Fruit fly (Drosophila melanogaster) ovary, adult (tissue): Measurements from ENCODE around the gene Prosbeta4.

Source experiments
- CG17801 ChIP-seq: fragments of 200-800 bp; optimal IDR thresholded peaks from 2 replicates; lab custom pipeline; 2019; ENCODE audit warnings: missing biosample characterization, mild to moderate bottlenecking, missing genetic modification characterization, moderate library complexity; ENCODE audit not compliant: partially characterized antibody

The Prosbeta4 gene

DNA sequence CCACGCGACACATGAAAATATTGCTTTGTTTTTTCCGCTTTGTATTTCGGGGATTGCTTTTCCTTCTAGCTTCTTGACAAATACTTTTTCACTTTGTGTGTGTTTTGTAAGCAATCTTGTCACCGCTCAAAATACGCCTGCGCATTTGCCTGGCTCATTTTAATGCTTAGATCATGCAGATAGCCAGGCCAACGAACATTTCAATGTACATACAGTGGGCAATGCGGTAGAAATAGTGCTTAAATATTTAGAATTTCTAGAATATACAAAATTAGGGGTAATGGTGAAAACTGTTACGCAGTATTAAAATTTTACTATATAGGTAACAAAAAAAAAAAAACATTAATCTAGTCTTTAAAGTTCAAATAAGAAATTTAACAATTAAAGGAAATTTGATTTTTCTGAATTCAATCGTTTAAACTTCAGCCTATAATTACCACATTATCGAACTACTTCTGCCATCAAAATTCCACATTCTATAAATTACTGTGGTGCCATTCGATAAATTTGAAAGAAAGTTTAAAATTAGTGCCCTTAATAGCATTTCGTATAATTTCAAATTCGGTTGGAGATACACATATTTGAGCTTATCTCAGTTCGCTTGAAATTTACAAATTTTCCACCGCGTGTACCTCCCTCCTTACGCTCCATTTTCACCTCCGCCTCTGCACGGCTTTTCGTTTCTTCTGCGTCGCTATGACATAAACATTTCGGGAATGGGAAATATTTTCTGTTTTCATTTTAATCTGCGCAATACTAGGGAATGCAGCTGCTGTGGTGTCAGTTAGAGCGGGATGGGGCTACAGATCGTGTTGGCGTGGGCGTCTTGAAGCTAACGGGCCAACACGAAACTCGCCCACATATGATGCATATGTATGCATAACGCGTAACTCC, 24.8 kb downstream of the Prosbeta4 start:
- TF ChIP-seq CG17801: no peak

DNA sequence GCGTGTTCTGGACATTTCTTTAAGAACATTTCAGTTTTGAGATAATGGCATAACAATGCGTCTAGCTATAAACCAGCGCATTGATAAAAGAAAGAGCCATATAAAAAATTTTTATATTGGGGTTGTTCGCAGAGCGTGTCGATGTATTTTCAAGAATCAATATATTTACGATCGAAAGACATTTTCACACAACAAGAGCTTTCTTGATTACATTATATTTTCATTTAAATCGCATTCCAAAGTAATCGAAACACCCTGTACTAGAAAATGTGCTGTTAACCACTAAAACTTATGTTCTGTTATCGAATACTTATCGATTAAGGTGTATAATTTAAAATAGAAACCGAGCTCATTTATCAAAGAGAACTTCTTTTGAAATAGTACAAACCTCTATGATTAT, 28.2 kb downstream of the Prosbeta4 start:
- peak; percentile 59 for TF ChIP-seq CG17801

DNA sequence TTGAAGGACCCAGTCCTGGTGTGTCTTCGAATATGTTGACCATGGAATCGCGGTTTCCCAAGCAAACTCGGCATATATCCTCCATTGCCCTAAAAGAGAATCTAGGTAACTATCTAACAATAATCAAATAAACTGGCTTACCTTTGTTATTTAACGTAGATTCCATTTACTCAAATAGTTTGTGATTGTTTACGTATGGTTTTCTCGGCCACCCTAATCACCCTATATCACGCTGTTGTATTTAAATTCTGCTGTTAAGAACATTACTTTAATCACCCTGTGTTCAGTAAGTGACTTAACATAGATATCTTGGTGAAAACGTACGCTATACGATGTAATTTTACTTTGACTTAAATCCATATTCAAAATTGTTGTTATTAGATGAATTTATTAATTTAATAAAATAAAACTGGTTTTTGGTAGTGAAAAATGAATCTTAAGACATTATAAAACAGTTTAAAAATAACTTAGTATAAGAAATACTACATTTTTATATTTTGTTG, 28.9 kb downstream of the Prosbeta4 start:
- no peak for TF ChIP-seq CG17801

DNA sequence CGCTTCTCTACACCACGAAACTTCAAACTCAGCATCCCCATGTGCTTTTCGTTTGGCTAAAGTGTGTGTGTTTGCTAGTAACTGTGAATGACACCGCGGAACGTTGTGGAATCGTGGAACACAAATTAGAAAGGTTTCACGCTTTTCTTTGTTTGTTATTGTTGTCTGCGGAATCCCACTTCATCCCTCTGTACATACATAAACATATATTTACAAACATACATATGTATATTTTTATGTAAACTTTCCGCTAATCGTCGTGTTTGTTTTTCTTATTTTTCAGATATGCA, 41.4 kb downstream of the Prosbeta4 start:
- no peak for TF ChIP-seq CG17801

DNA sequence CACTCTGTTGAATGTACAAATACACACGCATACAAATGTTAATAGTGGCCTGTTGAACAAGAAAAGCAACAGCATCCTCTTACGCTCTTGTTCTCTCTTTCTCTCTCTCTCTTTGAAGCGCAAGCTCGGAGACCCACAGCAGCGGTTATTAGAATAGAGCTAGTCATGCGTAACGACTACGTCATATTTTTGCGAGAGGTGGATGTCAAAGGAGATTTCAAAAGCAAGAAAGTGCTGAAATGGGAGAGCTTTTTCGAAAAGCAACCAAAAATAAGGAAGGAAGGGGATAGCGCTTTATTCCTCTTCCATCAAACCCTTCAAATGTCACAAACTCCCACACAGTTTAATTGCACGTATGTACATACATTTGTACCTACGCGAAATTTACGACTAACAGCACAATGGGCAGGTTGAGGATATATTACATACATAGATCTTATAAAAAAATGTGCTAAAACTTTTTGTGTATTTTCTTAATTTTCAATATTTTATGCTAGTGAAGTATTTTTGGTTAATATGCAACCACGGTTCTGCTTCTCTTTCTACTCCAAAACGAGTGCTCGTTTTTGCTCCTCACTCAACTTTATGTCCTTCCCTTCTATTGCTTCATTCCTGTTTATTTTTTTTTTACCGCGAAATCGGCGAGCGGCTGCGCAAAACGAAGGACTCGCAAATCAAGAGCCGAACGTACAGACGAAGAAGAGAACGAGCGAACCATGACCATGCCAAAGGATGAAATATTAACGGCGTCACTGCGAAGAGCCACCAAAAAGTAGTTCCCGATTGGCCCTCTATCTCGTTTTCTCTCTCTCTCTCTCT, 41.9 kb downstream of the Prosbeta4 start:
- TF ChIP-seq CG17801: no peak

DNA sequence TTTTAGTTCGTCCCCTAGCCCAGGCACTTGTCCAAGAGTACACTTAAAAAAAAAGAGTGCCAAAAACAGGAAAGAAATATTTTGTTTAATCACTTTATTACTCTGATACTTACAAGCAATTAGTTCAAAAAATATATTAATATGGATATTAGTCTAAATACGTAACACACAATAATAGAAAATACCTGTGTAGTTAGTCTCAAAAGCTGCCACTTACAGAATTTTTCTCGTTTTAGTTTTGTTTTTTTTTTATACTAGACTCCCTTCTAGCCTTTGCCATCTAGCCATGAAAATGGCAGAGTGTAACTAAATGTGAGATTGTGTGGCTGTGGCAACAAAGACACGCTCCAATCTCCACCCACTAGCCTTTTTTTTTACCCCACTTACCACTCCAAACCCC, 44.1 kb downstream of the Prosbeta4 start:
- TF ChIP-seq CG17801: no peak

DNA sequence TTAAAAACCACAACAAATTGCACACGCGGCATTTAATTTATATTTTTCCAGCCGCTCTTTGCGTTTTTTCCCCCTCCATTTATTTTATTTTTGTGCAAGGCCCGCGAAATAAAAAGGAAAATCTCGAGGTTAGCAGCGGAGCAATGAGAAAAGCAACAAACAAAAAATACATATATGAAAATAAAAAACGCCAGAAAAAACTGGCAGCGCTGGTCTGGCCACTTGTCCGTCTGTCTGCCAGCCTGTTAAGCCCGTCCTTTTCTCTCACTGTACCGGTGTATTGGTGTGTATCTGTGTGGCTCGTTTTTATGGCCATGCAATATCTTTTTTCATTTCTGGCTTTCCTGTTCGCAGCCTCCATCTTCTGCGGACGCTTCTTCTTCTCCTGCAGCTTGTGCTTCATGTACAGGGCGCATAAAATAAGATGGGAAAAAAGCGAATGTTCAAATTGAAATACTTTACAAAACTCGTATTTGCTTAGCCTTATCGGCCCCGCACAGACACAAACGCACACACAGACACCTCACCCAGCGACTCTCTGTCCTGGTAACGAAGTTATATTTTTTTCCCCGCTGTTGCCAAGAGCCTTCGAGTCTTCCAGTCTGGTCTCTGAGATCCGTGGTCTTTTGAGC, 45.4 kb downstream of the Prosbeta4 start:
- TF ChIP-seq CG17801: no peak

DNA sequence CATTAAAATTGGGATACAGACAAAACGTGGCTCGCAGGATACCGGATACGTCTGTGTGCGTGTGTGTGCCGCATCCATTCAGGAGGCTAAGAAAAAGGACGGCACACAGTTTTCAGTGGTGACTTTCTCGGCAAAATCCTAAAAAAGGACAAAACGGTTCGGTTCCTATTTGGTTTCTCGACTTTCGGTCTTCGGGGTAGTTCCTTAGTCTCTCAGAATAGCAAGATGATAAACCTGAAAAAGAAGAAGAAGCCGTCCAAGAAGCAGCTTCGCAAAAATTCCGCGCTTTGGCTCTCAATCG, 46.4 kb downstream of the Prosbeta4 start:
- TF ChIP-seq CG17801: no peak

DNA sequence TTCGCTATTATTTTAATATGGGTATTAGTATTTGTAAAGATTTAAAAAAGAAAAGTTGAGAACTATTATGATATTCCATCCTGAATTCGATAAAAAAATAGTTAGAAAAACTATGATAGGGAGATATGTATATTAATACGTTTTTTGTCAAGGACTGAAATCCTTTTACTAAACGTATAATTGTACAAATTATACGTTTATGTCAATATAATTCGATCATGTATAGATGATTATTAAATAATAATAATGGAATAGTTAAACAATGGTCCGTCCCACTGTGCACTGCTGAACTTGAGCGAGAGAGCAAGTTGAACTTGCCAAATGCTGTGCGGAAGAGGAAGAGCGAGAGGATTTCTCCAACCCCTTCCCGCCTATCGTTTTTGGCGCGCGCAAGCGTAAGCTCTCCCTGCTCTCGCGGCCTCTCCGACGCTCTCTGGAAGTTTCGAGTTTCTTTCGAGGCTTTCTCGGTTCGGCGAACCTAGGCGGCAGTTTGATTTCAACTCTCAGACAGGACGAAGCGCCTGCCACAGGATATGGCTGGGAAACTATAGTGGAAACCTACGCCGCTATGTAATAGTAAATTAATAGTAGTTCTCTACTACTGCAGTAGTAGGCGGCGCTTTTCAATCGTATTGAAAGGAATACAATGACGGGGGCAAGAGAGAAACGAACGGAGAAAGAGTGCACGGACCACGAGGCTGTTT, 46.9 kb downstream of the Prosbeta4 start:
- TF ChIP-seq CG17801: peak; percentile 47

DNA sequence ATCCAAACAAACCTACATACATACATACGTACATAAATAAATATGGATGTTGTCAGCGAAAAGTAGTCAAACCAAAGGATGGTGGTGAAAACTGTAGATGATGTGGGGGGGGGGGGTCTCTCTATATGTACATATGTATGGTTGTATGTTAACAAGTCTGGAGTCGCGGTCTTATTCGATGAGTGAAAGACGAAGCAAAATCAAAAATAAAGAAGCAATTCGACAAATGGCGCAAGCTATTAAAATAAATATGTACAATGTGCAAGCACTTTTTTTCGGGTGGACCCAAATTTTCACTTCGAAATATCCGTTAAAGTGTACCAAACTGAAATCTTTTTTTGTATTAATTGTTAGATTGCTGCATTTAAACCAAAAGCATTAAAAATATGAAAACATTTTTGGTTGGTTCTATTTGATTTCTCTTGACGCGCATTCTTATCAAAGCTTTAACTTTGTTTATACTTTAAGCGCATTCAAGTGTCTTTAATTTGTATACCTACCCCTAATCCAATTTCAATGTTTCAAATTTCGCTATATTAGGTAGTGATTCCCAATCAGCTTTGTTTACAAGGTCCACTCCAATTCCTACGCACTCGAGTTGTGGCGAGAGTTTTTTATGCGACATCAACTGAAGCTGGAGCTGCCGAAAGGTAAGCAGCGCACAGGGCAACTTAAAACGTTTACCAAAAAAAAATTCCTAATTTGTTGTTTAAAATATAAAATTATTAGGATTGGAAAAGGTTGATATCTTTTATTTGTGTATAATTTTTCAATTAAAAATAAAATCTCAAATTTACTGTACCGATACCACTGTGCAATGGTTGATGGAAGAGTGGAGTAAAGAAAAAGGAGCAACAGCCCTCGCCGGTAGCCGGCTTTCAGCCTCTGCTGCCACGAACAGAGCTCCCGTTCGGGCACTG, 47.7 kb downstream of the Prosbeta4 start, which contains the start of gene CG31807:
CG31807 (minus strand) TSS at position 51 of the 920 bp plus-strand sequence.
- TF ChIP-seq CG17801: peak; percentile 92

DNA sequence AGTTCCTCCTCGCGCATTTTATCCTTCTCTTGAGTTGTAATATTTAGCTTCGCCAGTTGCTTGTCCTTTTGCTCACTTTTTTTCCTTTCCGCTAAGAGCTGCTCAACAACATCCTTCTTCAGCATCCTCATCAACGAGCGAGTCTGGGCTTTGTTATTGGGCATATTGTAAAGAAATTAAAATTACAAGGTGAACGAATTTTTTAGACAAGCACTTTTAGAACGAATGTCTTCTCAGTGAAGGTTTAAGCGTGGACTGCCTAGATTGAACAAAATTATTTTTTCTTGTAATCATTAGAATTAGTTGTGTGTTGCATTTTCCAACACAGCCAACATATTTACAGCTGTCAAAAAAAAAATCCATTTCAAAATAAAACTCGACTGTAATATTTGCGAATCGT, 49.7 kb downstream of the Prosbeta4 start, which contains the start of gene CG33552:
CG33552 (plus strand) TSS at position 301 of the 400 bp plus-strand sequence.
- TF ChIP-seq CG17801: no peak
